Fruit fly (Drosophila melanogaster) whole organism, embryonic: Measurements from ENCODE around the gene Dup99B.

Experiments used
- B-H2 ChIP-seq: fragments of 200-800 bp; sonication (Bioruptor generic); optimal IDR thresholded peaks from 2 replicates; lab custom pipeline; 2018; ENCODE audit warnings: missing biosample characterization, mild to moderate bottlenecking, missing genetic modification characterization
- CG10209 ChIP-seq: fragments of 200-800 bp; sonication (Bioruptor generic); optimal IDR thresholded peaks from 3 replicates; lab custom pipeline; 2017; ENCODE audit warnings: missing biosample characterization, mild to moderate bottlenecking, missing genetic modification characterization, missing genetic modification reagents
- CG10366 ChIP-seq: fragments of 200-800 bp; sonication (Bioruptor generic); IDR thresholded peaks from 2 replicates; pipeline ENCODE4 v1.3.6; 2022; ENCODE audit warnings: missing biosample characterization, missing genetic modification characterization
- CG12236 ChIP-seq: fragments of 200-800 bp; sonication (Bioruptor generic); optimal IDR thresholded peaks from 2 replicates; lab custom pipeline; 2016; ENCODE audit warnings: missing biosample characterization, missing genetic modification characterization
- CG12942 ChIP-seq: fragments of 200-800 bp; sonication (Bioruptor generic); optimal IDR thresholded peaks from 3 replicates; lab custom pipeline; 2016; ENCODE audit warnings: missing biosample characterization, missing genetic modification characterization
- CG13624 ChIP-seq: fragments of 200-800 bp; sonication (Bioruptor generic); optimal IDR thresholded peaks from 2 replicates; lab custom pipeline; 2016; ENCODE audit warnings: missing biosample characterization, missing genetic modification characterization
- CG14014 ChIP-seq: fragments of 200-800 bp; sonication (Bioruptor generic); IDR thresholded peaks from 2 replicates; pipeline ENCODE4 v1.3.6; 2022; ENCODE audit warnings: missing biosample characterization, missing genetic modification characterization
- CG15011 ChIP-seq: fragments of 200-800 bp; sonication (Bioruptor generic); optimal IDR thresholded peaks from 3 replicates; lab custom pipeline; 2018; ENCODE audit warnings: missing biosample characterization, mild to moderate bottlenecking, missing genetic modification characterization
- CG15601 ChIP-seq: fragments of 200-800 bp; sonication (Bioruptor generic); optimal IDR thresholded peaks from 3 replicates; lab custom pipeline; 2019; ENCODE audit warnings: missing biosample characterization, mild to moderate bottlenecking, missing genetic modification characterization, moderate library complexity
- CG18011 ChIP-seq: fragments of 200-800 bp; sonication (Bioruptor generic); optimal IDR thresholded peaks from 2 replicates; lab custom pipeline; 2017; ENCODE audit warnings: missing biosample characterization, missing genetic modification characterization, mild to moderate bottlenecking, moderate library complexity, missing genotype
- CG2712 ChIP-seq: fragments of 200-800 bp; optimal IDR thresholded peaks from 3 replicates; lab custom pipeline; 2019; ENCODE audit warnings: missing biosample characterization, mild to moderate bottlenecking, missing genetic modification characterization, moderate library complexity
- CG30403 ChIP-seq: fragments of 200-800 bp; sonication (Bioruptor generic); optimal IDR thresholded peaks from 3 replicates; lab custom pipeline; 2016; ENCODE audit warnings: missing biosample characterization, missing genetic modification characterization
- CG34224 ChIP-seq: fragments of 200-800 bp; sonication (Bioruptor generic); IDR thresholded peaks from 3 replicates; pipeline ENCODE4 v1.3.6; 2022; ENCODE audit warnings: missing biosample characterization, missing genetic modification characterization; ENCODE audit not compliant: partially characterized antibody
- CG7271 ChIP-seq: fragments of 200-800 bp; sonication (Bioruptor generic); optimal IDR thresholded peaks from 2 replicates; lab custom pipeline; 2018; ENCODE audit warnings: missing biosample characterization, mild to moderate bottlenecking, missing genetic modification characterization, moderate library complexity
- CG7372 ChIP-seq: fragments of 200-800 bp; sonication (Bioruptor generic); IDR thresholded peaks from 2 replicates; pipeline ENCODE4 v1.3.6; 2022; ENCODE audit warnings: missing biosample characterization, missing genetic modification characterization
- CG7963 ChIP-seq: fragments of 200-800 bp; sonication (Bioruptor generic); IDR thresholded peaks from 3 replicates; pipeline ENCODE4 v1.3.6; 2022; ENCODE audit warnings: missing biosample characterization, missing genetic modification characterization; ENCODE audit not compliant: partially characterized antibody
- CHES-1-like ChIP-seq: fragments of 200-800 bp; sonication (Bioruptor generic); optimal IDR thresholded peaks from 2 replicates; lab custom pipeline; 2016; ENCODE audit warnings: missing biosample characterization, missing genetic modification characterization
- E2f1 ChIP-seq: fragments of 200-800 bp; sonication (Bioruptor generic); IDR thresholded peaks from 2 replicates; pipeline ENCODE4 v1.3.6; 2022; ENCODE audit warnings: missing biosample characterization, missing genetic modification characterization
- Ets65A ChIP-seq: fragments of 200-800 bp; sonication (Bioruptor generic); peaks from one replicate; lab custom pipeline; 2016; ENCODE audit warnings: missing biosample characterization, missing genetic modification characterization
- Fer3 ChIP-seq: fragments of 200-800 bp; sonication (Bioruptor generic); optimal IDR thresholded peaks from 2 replicates; lab custom pipeline; 2018; ENCODE audit warnings: missing biosample characterization, mild to moderate bottlenecking, missing genetic modification characterization, moderate library complexity
- Gug ChIP-seq: fragments of 200-800 bp; sonication (Bioruptor generic); IDR thresholded peaks from 4 replicates; pipeline ENCODE4 v1.3.6; 2022; ENCODE audit warnings: missing biosample characterization, missing genetic modification characterization
- H2.0 ChIP-seq: fragments of 200-800 bp; sonication (Bioruptor generic); IDR thresholded peaks from 2 replicates; pipeline ENCODE4 v1.3.6; 2022; ENCODE audit warnings: missing biosample characterization, missing genetic modification characterization
- HLH4C ChIP-seq: fragments of 200-800 bp; sonication (Bioruptor generic); IDR thresholded peaks from 3 replicates; pipeline ENCODE4 v1.3.6; 2022; ENCODE audit warnings: missing biosample characterization, missing genetic modification characterization; ENCODE audit not compliant: partially characterized antibody
- HLHmδ ChIP-seq: fragments of 200-800 bp; sonication (Bioruptor generic); optimal IDR thresholded peaks from 2 replicates; lab custom pipeline; 2018; ENCODE audit warnings: missing biosample characterization, mild to moderate bottlenecking, missing genetic modification characterization, moderate library complexity
- Kr ChIP-seq: fragments of 200-800 bp; sonication (Bioruptor generic); optimal IDR thresholded peaks from 2 replicates; lab custom pipeline; 2017; ENCODE audit warnings: missing biosample characterization, mild to moderate bottlenecking, missing genetic modification characterization
- MBD-R2 ChIP-seq: fragments of 200-800 bp; sonication (Bioruptor generic); IDR thresholded peaks from 2 replicates; pipeline ENCODE4 v1.3.6; 2022; ENCODE audit warnings: missing biosample characterization, missing genetic modification characterization
- MESR4 ChIP-seq: fragments of 200-800 bp; sonication (Bioruptor generic); optimal IDR thresholded peaks from 2 replicates; lab custom pipeline; 2018; ENCODE audit warnings: missing biosample characterization, mild to moderate bottlenecking, missing genetic modification characterization, moderate library complexity
- Mad ChIP-seq: fragments of 200-800 bp; sonication (Bioruptor generic); optimal IDR thresholded peaks from 2 replicates; lab custom pipeline; 2016; ENCODE audit warnings: missing biosample characterization, missing genetic modification characterization
- Med ChIP-seq: fragments of 200-800 bp; sonication (Bioruptor generic); peaks from one replicate; lab custom pipeline; 2016; ENCODE audit warnings: missing biosample characterization, missing genetic modification characterization, mild to moderate bottlenecking, inconsistent platforms, moderate library complexity
- Myb ChIP-seq: fragments of 200-800 bp; sonication (Bioruptor generic); optimal IDR thresholded peaks from 2 replicates; lab custom pipeline; 2016; ENCODE audit warnings: missing biosample characterization, missing genetic modification characterization
- Nf-YC ChIP-seq: fragments of 200-800 bp; optimal IDR thresholded peaks from 3 replicates; lab custom pipeline; 2019; ENCODE audit warnings: missing biosample characterization, mild to moderate bottlenecking, missing genetic modification characterization, moderate library complexity
- Sry-δ ChIP-seq: fragments of 200-800 bp; sonication (Bioruptor generic); optimal IDR thresholded peaks from 2 replicates; lab custom pipeline; 2016; ENCODE audit warnings: missing biosample characterization, missing genetic modification characterization
- Tbp ChIP-seq: fragments of >200 bp; optimal IDR thresholded peaks from 2 replicates; lab custom pipeline; 2018; ENCODE audit warnings: missing biosample characterization, missing genetic modification characterization
- ac ChIP-seq: fragments of 200-800 bp; sonication (Bioruptor generic); optimal IDR thresholded peaks from 3 replicates; lab custom pipeline; 2017; ENCODE audit warnings: missing biosample characterization, mild to moderate bottlenecking, missing genetic modification characterization
- br ChIP-seq: fragments of >200 bp; optimal IDR thresholded peaks from 2 replicates; lab custom pipeline; 2017
- crol ChIP-seq: fragments of 200-800 bp; sonication (Bioruptor generic); IDR thresholded peaks from 2 replicates; pipeline ENCODE4 v1.3.6; 2022; ENCODE audit warnings: missing biosample characterization, missing genetic modification characterization
- cwo ChIP-seq: fragments of 200-800 bp; sonication (Bioruptor generic); optimal IDR thresholded peaks from 3 replicates; lab custom pipeline; 2017; ENCODE audit warnings: missing biosample characterization, missing genetic modification characterization, mild to moderate bottlenecking, moderate library complexity, missing genetic modification reagents
- ems ChIP-seq: fragments of 200-800 bp; sonication (Bioruptor generic); optimal IDR thresholded peaks from 3 replicates; lab custom pipeline; 2016; ENCODE audit warnings: missing biosample characterization, missing genetic modification characterization
- grau ChIP-seq: fragments of 200-800 bp; optimal IDR thresholded peaks from 3 replicates; lab custom pipeline; 2019; ENCODE audit warnings: missing biosample characterization, mild to moderate bottlenecking, missing genetic modification characterization, moderate library complexity
- hb ChIP-seq: fragments of 200-800 bp; sonication (Bioruptor generic); IDR thresholded peaks from 3 replicates; pipeline ENCODE4 v1.3.6; 2022; ENCODE audit warnings: missing biosample characterization, missing genetic modification characterization; ENCODE audit not compliant: partially characterized antibody
- mld ChIP-seq: fragments of 200-800 bp; sonication (Bioruptor generic); IDR thresholded peaks from 3 replicates; pipeline ENCODE4 v1.3.6; 2022; ENCODE audit warnings: missing biosample characterization, missing genetic modification characterization; ENCODE audit not compliant: partially characterized antibody
- nau ChIP-seq: fragments of 200-800 bp; sonication (Bioruptor generic); optimal IDR thresholded peaks from 3 replicates; lab custom pipeline; 2017; ENCODE audit warnings: missing biosample characterization, mild to moderate bottlenecking, missing genetic modification characterization, missing genetic modification reagents
- otp ChIP-seq: fragments of 200-800 bp; sonication (Bioruptor generic); IDR thresholded peaks from 3 replicates; pipeline ENCODE4, ENCODE4 v1.3.6; 2022; ENCODE audit warnings: missing biosample characterization, missing genetic modification characterization
- pnt ChIP-seq: fragments of 200-800 bp; sonication (Bioruptor generic); optimal IDR thresholded peaks from 3 replicates; lab custom pipeline; 2016; ENCODE audit warnings: missing biosample characterization, missing genetic modification characterization
- psq ChIP-seq: fragments of 200-800 bp; sonication (Bioruptor generic); optimal IDR thresholded peaks from 2 replicates; lab custom pipeline; 2017; ENCODE audit warnings: missing biosample characterization, missing genetic modification characterization
- sim ChIP-seq: fragments of 200-800 bp; sonication (Bioruptor generic); IDR thresholded peaks from 2 replicates; pipeline ENCODE4 v1.3.6; 2022; ENCODE audit warnings: missing biosample characterization, missing genetic modification characterization
- usp ChIP-seq: fragments of >200 bp; optimal IDR thresholded peaks from 2 replicates; lab custom pipeline; 2017; ENCODE audit warnings: missing biosample characterization, missing genetic modification characterization
- zfh1 ChIP-seq: fragments of 200-800 bp; sonication (Bioruptor generic); IDR thresholded peaks from 3 replicates; pipeline ENCODE4 v1.3.6; 2022; ENCODE audit warnings: missing biosample characterization, missing genetic modification characterization

Dup99B gene

dm6 chr3R:29749304-29750066 is 34.3 kb upstream of the Dup99B start (continued):
- TF ChIP-seq CG15601 (tag; lab: Kevin White, UChicago) (no peak), psq (GFP tag; lab: Kevin White, UChicago) (no peak), nau (no peak), CG14014 (GFP tag; lab: Robert Waterston, UW) (no peak), CG10366 (GFP tag; lab: Robert Waterston, UW) (0 out of 2 replicates have a peak, but pooled peaks have one; percentile 2), E2f1 (GFP tag; lab: Robert Waterston, UW) (no peak), HLH4C (GFP tag; lab: Robert Waterston, UW) (0 out of 3 replicates have a peak, but pooled peaks have one; percentile 3), Nf-YC (no peak), Kr (GFP tag; lab: Kevin White, UChicago) (no peak), Med (GFP tag; lab: Kevin White, UChicago) (peak; percentile 40), crol (GFP tag; lab: Robert Waterston, UW) (no peak), CG18011 (GFP tag; lab: Kevin White, UChicago) (no peak), CG34224 (no peak), ac (GFP tag; lab: Kevin White, UChicago) (no peak), hb (no peak; the same call in 2 of the 3 replicates), CG13624 (GFP tag; lab: Kevin White, UChicago) (no peak), Sry-δ (GFP tag; lab: Kevin White, UChicago) (no peak), MBD-R2 (0 out of 2 replicates have a peak, but pooled peaks have one; percentile 33), Gug (no peak)
- TF ChIP-seq, all 482 proteins: peak for 21

dm6 chr3R:29748591-29749303 is 33.6 kb upstream of the Dup99B start, which contains the start of the genes ATPsyngamma and yata:
Gene ATPsyngamma, minus strand, starts transcription at chr3R:29749163.
Gene yata, plus strand, starts transcription at chr3R:29749219.
- no peak for TF ChIP-seq CHES-1-like (GFP tag; lab: Kevin White, UChicago)
- no peak for TF ChIP-seq br
- TF ChIP-seq CG7271: peak; percentile 18
- TF ChIP-seq otp (GFP tag; lab: Robert Waterston, UW): no peak; the same call in 2 of the 3 replicates
- TF ChIP-seq H2.0 (GFP tag; lab: Robert Waterston, UW): no peak
- no peak for TF ChIP-seq CG15011 (GFP tag; lab: Kevin White, UChicago)
- TF ChIP-seq CG10209 (GFP tag; lab: Kevin White, UChicago): peak; percentile 37
- peak; percentile 97 for TF ChIP-seq MESR4 (GFP tag; lab: Kevin White, UChicago)
- TF ChIP-seq Tbp: no peak
- TF ChIP-seq mld: 0 out of 3 replicates have a peak, but pooled peaks have one; percentile 36
- no peak for TF ChIP-seq ac (GFP tag; lab: Kevin White, UChicago)
- TF ChIP-seq zfh1 (GFP tag; lab: Robert Waterston, UW): no peak
- TF ChIP-seq CG12942 (GFP tag; lab: Kevin White, UChicago): no peak
- TF ChIP-seq Myb (GFP tag; lab: Kevin White, UChicago): no peak
- TF ChIP-seq CG7372 (GFP tag; lab: Robert Waterston, UW): no peak
- TF ChIP-seq ems: no peak
- TF ChIP-seq Mad (GFP tag; lab: Kevin White, UChicago): no peak
- TF ChIP-seq usp (GFP tag; lab: Kevin White, UChicago): no peak
- TF ChIP-seq pnt: no peak
- no peak for TF ChIP-seq HLHmδ (GFP tag; lab: Kevin White, UChicago)
- TF ChIP-seq cwo (GFP tag; lab: Kevin White, UChicago): no peak
- TF ChIP-seq grau (tag; lab: Kevin White, UChicago): peak; percentile 49
- peak; percentile 31 for TF ChIP-seq Ets65A (GFP tag; lab: Kevin White, UChicago)
- TF ChIP-seq CG30403 (GFP tag; lab: Kevin White, UChicago): peak; percentile 9
- peak; percentile 9 for TF ChIP-seq Fer3 (tag; lab: Kevin White, UChicago)
- peak; percentile 66 for TF ChIP-seq B-H2
- TF ChIP-seq CG12236: no peak
- TF ChIP-seq CG7963 (GFP tag; lab: Robert Waterston, UW): peak; percentile 49; the same call in 2 of the 3 replicates
- peak; percentile 53 for TF ChIP-seq CG2712 (tag; lab: Kevin White, UChicago)
- TF ChIP-seq sim (GFP tag; lab: Robert Waterston, UW): no peak
